Worm (Caenorhabditis elegans): ENCODE measurements around the gene C45B2.8.

DNA sequence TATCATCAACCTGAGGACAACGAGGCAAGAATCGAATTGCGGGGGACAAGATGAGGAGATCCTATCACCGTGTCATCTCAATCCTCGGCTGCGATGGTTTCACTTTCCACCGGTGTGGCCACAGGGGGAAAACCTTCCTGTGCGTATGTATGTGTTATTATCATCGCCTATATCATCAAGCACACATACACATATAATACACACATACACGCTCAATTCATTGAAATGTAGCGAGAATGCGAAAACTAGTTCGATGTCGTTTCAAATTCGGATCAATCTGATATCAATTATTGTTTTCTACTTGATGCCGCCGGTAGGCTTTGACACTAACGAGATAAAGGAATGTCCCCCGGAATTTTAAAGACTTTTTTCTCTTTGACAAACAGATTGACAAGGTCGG is 36.9 kb upstream of the C45B2.8 start:
- TF ChIP-seq unc-3 (GFP tag; conservative IDR thresholded peaks at IDR 0.05): no peak
- TF ChIP-seq unc-3 (tag; optimal IDR thresholded peaks at IDR 0.05): no peak
- no peak for TF ChIP-seq hlh-6 (tag; optimal IDR thresholded peaks at IDR 0.05)
- no peak for TF ChIP-seq C38D4.7 (GFP tag; optimal IDR thresholded peaks at IDR 0.05)
- no peak for TF ChIP-seq sdc-2 (tag; optimal IDR thresholded peaks at IDR 0.05)
- no peak for TF ChIP-seq nfya-1 (tag; optimal IDR thresholded peaks at IDR 0.05)
- no peak for TF ChIP-seq elt-4 (tag; optimal IDR thresholded peaks at IDR 0.05)
- TF ChIP-seq ama-1 (optimal IDR thresholded peaks at IDR 0.05): no peak
- no peak for TF ChIP-seq madf-2 (tag; optimal IDR thresholded peaks at IDR 0.05)
- TF ChIP-seq ref-2 (tag; optimal IDR thresholded peaks at IDR 0.05): no peak
- no peak for TF ChIP-seq pqm-1 (tag; optimal IDR thresholded peaks at IDR 0.05)
- TF ChIP-seq fkh-10 (GFP tag; optimal IDR thresholded peaks at IDR 0.05): no peak
- TF ChIP-seq lim-6 (tag; optimal IDR thresholded peaks at IDR 0.05): no peak
- TF ChIP-seq elt-2 (tag; optimal IDR thresholded peaks at IDR 0.05): no peak
- TF ChIP-seq ets-4 (tag; optimal IDR thresholded peaks at IDR 0.05): no peak

Data from whole organism, late embryonic.